Worm (Caenorhabditis elegans) whole organism, L3 larva: ENCODE results near the gene pxl-1.
A peak's percentile ranks its signal among the peaks of the same experiment; 100 is the strongest.

Source experiments
- R02D3.7 ChIP-seq: fragments of 150-350 bp; optimal IDR thresholded peaks from 2 replicates; lab custom pipeline; 2014; ENCODE audit warnings: missing biosample characterization, missing genetic modification characterization
- ZK546.5 ChIP-seq: sonication (generic microtip); optimal IDR thresholded peaks from 2 replicates; lab custom pipeline; 2017; ENCODE audit warnings: missing biosample characterization, missing genetic modification characterization
- aly-2 ChIP-seq: fragments of 150-350 bp; optimal IDR thresholded peaks from 2 replicates; lab custom pipeline; 2014; ENCODE audit warnings: missing biosample characterization, missing genetic modification characterization
- ama-1 ChIP-seq: fragments of 150-350 bp; optimal IDR thresholded peaks from 2 replicates; lab custom pipeline; 2018
- ceh-16 ChIP-seq: sonication (generic microtip); optimal IDR thresholded peaks from 2 replicates; lab custom pipeline; 2017; ENCODE audit warnings: missing biosample characterization, missing genetic modification characterization
- ceh-28 ChIP-seq: fragments of 150-350 bp; optimal IDR thresholded peaks from 2 replicates; lab custom pipeline; 2014; ENCODE audit warnings: missing biosample characterization, missing genetic modification reagents, missing genetic modification characterization
- ceh-82 ChIP-seq: fragments of 150-350 bp; optimal IDR thresholded peaks from 2 replicates; lab custom pipeline; 2014; ENCODE audit warnings: missing biosample characterization, missing genetic modification characterization
- ceh-9 ChIP-seq: sonication (generic microtip); optimal IDR thresholded peaks from 2 replicates; lab custom pipeline; 2018; ENCODE audit warnings: missing biosample characterization, missing genetic modification characterization
- daf-12 ChIP-seq: fragments of 150-350 bp; optimal IDR thresholded peaks from 2 replicates; lab custom pipeline; 2014; ENCODE audit warnings: missing biosample characterization, missing genetic modification reagents, missing genetic modification characterization
- egl-27 ChIP-seq: sonication (generic microtip); optimal IDR thresholded peaks from 4 replicates; lab custom pipeline; 2017; ENCODE audit warnings: missing biosample characterization, missing genetic modification reagents, missing genetic modification characterization
- egl-5 ChIP-seq: fragments of 150-350 bp; optimal IDR thresholded peaks from 2 replicates; lab custom pipeline; 2017; ENCODE audit warnings: missing biosample characterization, missing genetic modification reagents, missing genetic modification characterization, inconsistent platforms
- elt-1 ChIP-seq: fragments of 150-350 bp; optimal IDR thresholded peaks from 2 replicates; lab custom pipeline; 2014; ENCODE audit warnings: missing biosample characterization, missing genetic modification characterization
- elt-2 ChIP-seq: sonication (generic microtip); optimal IDR thresholded peaks from 2 replicates; lab custom pipeline; 2016; ENCODE audit warnings: missing genetic modification reagents, mild to moderate bottlenecking, missing genetic modification characterization, missing compliant biosample characterization
- elt-3 ChIP-seq, 3 experiments: fragments of 150-350 bp in 1 of 3; sonication (generic microtip) in 2 of 3; optimal IDR thresholded peaks; 2 replicates in 2 of 3; 4 replicates in 1 of 3; lab custom pipeline; 2014 to 2017; ENCODE audit warnings: missing biosample characterization in 3 of 3, missing genetic modification characterization in 3 of 3
- eor-1 ChIP-seq, 2 experiments: fragments of 150-350 bp; optimal IDR thresholded peaks; 2 replicates each; lab custom pipeline; 2014 to 2018; ENCODE audit warnings: missing biosample characterization in 2 of 2, missing genetic modification characterization in 2 of 2
- fkh-10 ChIP-seq: sonication (generic microtip); optimal IDR thresholded peaks from 2 replicates; lab custom pipeline; 2017; ENCODE audit warnings: missing biosample characterization, missing genetic modification reagents, missing genetic modification characterization
- fkh-2 ChIP-seq: fragments of 150-350 bp; optimal IDR thresholded peaks from 2 replicates; lab custom pipeline; 2014; ENCODE audit warnings: missing biosample characterization, missing genetic modification reagents, missing genetic modification characterization
- fos-1 ChIP-seq: fragments of 150-350 bp; optimal IDR thresholded peaks from 2 replicates; lab custom pipeline; 2014; ENCODE audit warnings: missing biosample characterization, missing genetic modification characterization
- hmg-11 ChIP-seq: sonication (generic microtip); optimal IDR thresholded peaks from 2 replicates; lab custom pipeline; 2016; ENCODE audit warnings: missing genetic modification characterization, missing compliant biosample characterization
- jun-1 ChIP-seq: fragments of 150-350 bp; optimal IDR thresholded peaks from 2 replicates; lab custom pipeline; 2014; ENCODE audit warnings: missing biosample characterization, missing genetic modification reagents, missing genetic modification characterization
- lin-15B ChIP-seq: fragments of 150-350 bp; optimal IDR thresholded peaks from 2 replicates; lab custom pipeline; 2014; ENCODE audit warnings: missing biosample characterization, missing genetic modification characterization
- lin-39 ChIP-seq: fragments of 150-350 bp; optimal IDR thresholded peaks from 2 replicates; lab custom pipeline; 2018; ENCODE audit warnings: missing biosample characterization, missing genetic modification reagents, missing genetic modification characterization
- lsy-12 ChIP-seq: sonication (generic microtip); optimal IDR thresholded peaks from 2 replicates; lab custom pipeline; 2016; ENCODE audit warnings: mild to moderate bottlenecking, missing genetic modification characterization, missing compliant biosample characterization
- mdl-1 ChIP-seq: fragments of 150-350 bp; optimal IDR thresholded peaks from 2 replicates; lab custom pipeline; 2014; ENCODE audit warnings: missing biosample characterization, missing genetic modification characterization
- mml-1 ChIP-seq: fragments of 150-350 bp; sonication (generic microtip); optimal IDR thresholded peaks from 3 replicates; lab custom pipeline; 2014; ENCODE audit warnings: missing biosample characterization, missing genetic modification characterization
- nfya-1 ChIP-seq: sonication (generic microtip); optimal IDR thresholded peaks from 2 replicates; lab custom pipeline; 2017; ENCODE audit warnings: missing genetic modification characterization, mild to moderate bottlenecking, missing compliant biosample characterization, antibody characterized with exemption, moderate library complexity; ENCODE audit not compliant: insufficient read depth
- nhr-11 ChIP-seq: fragments of 150-350 bp; optimal IDR thresholded peaks from 2 replicates; lab custom pipeline; 2014; ENCODE audit warnings: missing biosample characterization, missing genetic modification characterization
- nhr-12 ChIP-seq: fragments of 150-350 bp; optimal IDR thresholded peaks from 2 replicates; lab custom pipeline; 2014; ENCODE audit warnings: missing biosample characterization, missing genetic modification characterization
- nhr-23 ChIP-seq: fragments of 150-350 bp; optimal IDR thresholded peaks from 2 replicates; lab custom pipeline; 2014; ENCODE audit warnings: missing biosample characterization, missing genetic modification reagents, missing genetic modification characterization
- nhr-237 ChIP-seq: fragments of 150-350 bp; optimal IDR thresholded peaks from 2 replicates; lab custom pipeline; 2014; ENCODE audit warnings: missing biosample characterization, missing genetic modification characterization
- nhr-25 ChIP-seq: sonication (generic microtip); optimal IDR thresholded peaks from 2 replicates; lab custom pipeline; 2017; ENCODE audit warnings: missing biosample characterization, missing genetic modification characterization
- nhr-28 ChIP-seq: fragments of 150-350 bp; optimal IDR thresholded peaks from 2 replicates; lab custom pipeline; 2014; ENCODE audit warnings: missing biosample characterization, missing genetic modification characterization
- nhr-43 ChIP-seq: sonication (generic microtip); optimal IDR thresholded peaks from 2 replicates; lab custom pipeline; 2016; ENCODE audit warnings: mild to moderate bottlenecking, missing genetic modification characterization, missing compliant biosample characterization; ENCODE audit not compliant: poor library complexity, severe bottlenecking
- nhr-67 ChIP-seq: fragments of 150-350 bp; optimal IDR thresholded peaks from 2 replicates; lab custom pipeline; 2014; ENCODE audit warnings: missing biosample characterization, missing genetic modification characterization
- nhr-76 ChIP-seq: fragments of 150-350 bp; sonication (generic microtip); optimal IDR thresholded peaks from 5 replicates; lab custom pipeline; 2014; ENCODE audit warnings: missing biosample characterization, missing genetic modification characterization
- nhr-77 ChIP-seq: fragments of 150-350 bp; optimal IDR thresholded peaks from 2 replicates; lab custom pipeline; 2014; ENCODE audit warnings: missing biosample characterization, missing genetic modification characterization
- pha-4 ChIP-seq: fragments of 150-350 bp; optimal IDR thresholded peaks from 2 replicates; lab custom pipeline; 2014; ENCODE audit warnings: missing biosample characterization, missing genetic modification reagents, missing genetic modification characterization
- pqm-1 ChIP-seq: fragments of 150-350 bp; optimal IDR thresholded peaks from 2 replicates; lab custom pipeline; 2017; ENCODE audit warnings: missing biosample characterization, missing genetic modification characterization, inconsistent platforms
- sea-2 ChIP-seq: fragments of 150-350 bp; sonication (generic microtip); optimal IDR thresholded peaks from 4 replicates; lab custom pipeline; 2014; ENCODE audit warnings: missing biosample characterization, missing genetic modification reagents, missing genetic modification characterization
- skn-1 ChIP-seq: fragments of 150-350 bp; optimal IDR thresholded peaks from 2 replicates; lab custom pipeline; 2014; ENCODE audit warnings: missing biosample characterization, missing genetic modification characterization
- snpc-4 ChIP-seq: fragments of 150-350 bp; optimal IDR thresholded peaks from 2 replicates; lab custom pipeline; 2014; ENCODE audit warnings: missing biosample characterization, missing genetic modification characterization
- tbx-2 ChIP-seq: sonication (generic microtip); optimal IDR thresholded peaks from 2 replicates; lab custom pipeline; 2016; ENCODE audit warnings: mild to moderate bottlenecking, missing genetic modification characterization, missing compliant biosample characterization
- unc-39 ChIP-seq: sonication (generic microtip); optimal IDR thresholded peaks from 4 replicates; lab custom pipeline; 2017; ENCODE audit warnings: missing biosample characterization, missing genetic modification characterization
- unc-62 ChIP-seq: fragments of 150-350 bp; sonication (generic microtip); optimal IDR thresholded peaks from 4 replicates; lab custom pipeline; 2014; ENCODE audit warnings: missing biosample characterization, missing genetic modification reagents, missing genetic modification characterization
- zag-1 ChIP-seq: fragments of 150-350 bp; optimal IDR thresholded peaks from 2 replicates; lab custom pipeline; 2014; ENCODE audit warnings: missing biosample characterization, missing genetic modification characterization
- ztf-11 ChIP-seq: fragments of 150-350 bp; optimal IDR thresholded peaks from 2 replicates; lab custom pipeline; 2014; ENCODE audit warnings: missing biosample characterization, missing genetic modification characterization
- ztf-4 ChIP-seq: fragments of 150-350 bp; optimal IDR thresholded peaks from 2 replicates; lab custom pipeline; 2014; ENCODE audit warnings: missing biosample characterization, missing genetic modification characterization

Gene pxl-1

DNA sequence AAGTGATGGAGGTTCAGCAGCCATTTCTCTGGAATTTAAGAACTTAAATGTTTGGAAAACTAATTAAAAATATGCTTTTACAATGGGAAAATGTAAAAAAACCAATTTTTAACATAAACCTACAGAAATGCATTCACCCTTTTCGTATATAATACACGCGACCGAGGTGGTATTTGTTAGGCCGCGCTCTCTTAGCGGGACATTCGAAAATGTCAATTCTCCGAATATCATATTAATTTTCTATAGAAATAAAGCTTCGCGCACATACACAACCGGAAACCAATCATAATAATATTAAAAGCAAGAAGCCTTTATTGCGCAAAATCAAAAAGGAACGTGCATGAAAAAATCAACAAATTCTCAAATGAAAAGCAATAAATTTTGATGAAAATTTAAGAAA is 42.6 kb downstream of the pxl-1 start, which contains the start of gene ddx-23:
TSS of gene ddx-23 (minus strand) at position 30 of the 400 bp plus-strand sequence.
- TF ChIP-seq pha-4 (tag; lab: Kevin White, UChicago) (peak; percentile 45), skn-1 (no peak), tbx-2 (tag; lab: Kevin White, UChicago) (peak; percentile 26), egl-27 (tag; lab: Kevin White, UChicago) (no peak), elt-2 (tag; lab: Kevin White, UChicago) (peak; percentile 38), nfya-1 (peak; percentile 35), nhr-67 (tag; lab: Kevin White, UChicago) (no peak), nhr-11 (tag; lab: Kevin White, UChicago) (no peak), nhr-43 (peak; percentile 30), eor-1 (tag; optimal IDR thresholded peaks at IDR 0.05; lab: Kevin White, UChicago) (no peak), ama-1 (lab: Kevin White, UChicago) (peak; percentile 79), nhr-12 (tag; lab: Kevin White, UChicago) (no peak), lin-15B (tag; lab: Kevin White, UChicago) (peak; percentile 0), snpc-4 (tag; lab: Kevin White, UChicago) (no peak)

ce11 chrIII:5846412-5846811 is 49.4 kb downstream of the pxl-1 start:
- TF ChIP-seq unc-39 (tag; lab: Kevin White, UChicago) (no peak), fkh-10 (GFP tag; lab: Kevin White, UChicago) (peak; percentile 74), nfya-1 (peak; percentile 46)

DNA sequence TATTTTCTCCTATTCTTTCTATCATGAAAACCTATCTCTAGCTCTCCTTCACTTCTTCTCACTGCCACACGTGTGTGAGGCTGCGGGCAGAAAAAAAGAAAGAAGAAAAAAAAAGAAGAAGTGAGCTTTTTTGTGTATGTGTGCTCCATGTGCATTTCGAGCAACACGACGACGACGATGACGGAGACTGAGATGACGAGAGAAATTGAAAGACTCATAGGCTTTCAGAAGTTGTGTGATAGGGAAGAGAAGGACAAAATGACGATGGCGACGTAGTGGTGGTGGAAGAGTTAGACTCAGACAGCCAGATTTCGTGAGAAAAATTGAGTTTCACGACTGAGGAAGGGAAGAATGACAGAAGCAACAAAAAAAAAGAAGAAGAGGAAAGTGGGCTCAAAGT is 50.3 kb downstream of the pxl-1 start:
- TF ChIP-seq nhr-11 (tag; lab: Kevin White, UChicago) (peak; percentile 56), ama-1 (lab: Kevin White, UChicago) (no peak), snpc-4 (tag; lab: Kevin White, UChicago) (peak; percentile 2), fos-1 (tag; lab: Kevin White, UChicago) (no peak), nhr-43 (no peak), nfya-1 (peak; percentile 85), pha-4 (tag; lab: Kevin White, UChicago) (no peak), lsy-12 (tag; lab: Kevin White, UChicago) (no peak), fkh-2 (tag; lab: Kevin White, UChicago) (no peak), elt-2 (tag; lab: Kevin White, UChicago) (no peak), nhr-25 (tag; lab: Kevin White, UChicago) (no peak), skn-1 (peak; percentile 12), egl-5 (no peak), R02D3.7 (tag; lab: Kevin White, UChicago) (no peak), fkh-10 (GFP tag; lab: Kevin White, UChicago) (peak; percentile 88), daf-12 (tag; lab: Kevin White, UChicago) (no peak), zag-1 (tag; lab: Kevin White, UChicago) (peak; percentile 61), nhr-12 (tag; lab: Kevin White, UChicago) (no peak), nhr-67 (tag; lab: Kevin White, UChicago) (no peak), pqm-1 (no peak), egl-27 (tag; lab: Kevin White, UChicago) (no peak), lin-39 (peak; percentile 74), elt-3 (tag; optimal IDR thresholded peaks at IDR 0.05; lab: Kevin White, UChicago) (no peak), ceh-28 (tag; lab: Kevin White, UChicago) (no peak), sea-2 (no peak), aly-2 (tag; lab: Kevin White, UChicago) (no peak), unc-62 (GFP tag; lab: Kevin White, UChicago) (peak; percentile 35), ZK546.5 (tag; lab: Kevin White, UChicago) (no peak), nhr-28 (tag; lab: Kevin White, UChicago) (no peak), hmg-11 (peak; percentile 76), nhr-76 (tag; lab: Kevin White, UChicago) (no peak), ceh-82 (no peak), ztf-4 (no peak), mdl-1 (peak; percentile 85), jun-1 (tag; lab: Kevin White, UChicago) (no peak), unc-39 (tag; lab: Kevin White, UChicago) (no peak), nhr-23 (tag; lab: Kevin White, UChicago) (no peak), ztf-11 (tag; lab: Kevin White, UChicago) (no peak), nhr-237 (tag; lab: Kevin White, UChicago) (no peak), elt-1 (peak; percentile 15), nhr-77 (tag; lab: Kevin White, UChicago) (no peak), ceh-9 (tag; lab: Kevin White, UChicago) (no peak), mml-1 (tag; lab: Kevin White, UChicago) (no peak), tbx-2 (tag; lab: Kevin White, UChicago) (no peak), ceh-16 (tag; lab: Kevin White, UChicago) (no peak), eor-1 (tag; optimal IDR thresholded peaks at IDR 0.05; lab: Kevin White, UChicago) (no peak), lin-15B (tag; lab: Kevin White, UChicago) (peak; percentile 4)
